Fruit fly (Drosophila melanogaster) ovary, adult (tissue): ENCODE data around the gene LanB1.

Source experiments
- CG17801 ChIP-seq: fragments of 200-800 bp; optimal IDR thresholded peaks from 2 replicates; lab custom pipeline; 2019; ENCODE audit warnings: missing biosample characterization, mild to moderate bottlenecking, missing genetic modification characterization, moderate library complexity; ENCODE audit not compliant: partially characterized antibody

LanB1 gene

DNA sequence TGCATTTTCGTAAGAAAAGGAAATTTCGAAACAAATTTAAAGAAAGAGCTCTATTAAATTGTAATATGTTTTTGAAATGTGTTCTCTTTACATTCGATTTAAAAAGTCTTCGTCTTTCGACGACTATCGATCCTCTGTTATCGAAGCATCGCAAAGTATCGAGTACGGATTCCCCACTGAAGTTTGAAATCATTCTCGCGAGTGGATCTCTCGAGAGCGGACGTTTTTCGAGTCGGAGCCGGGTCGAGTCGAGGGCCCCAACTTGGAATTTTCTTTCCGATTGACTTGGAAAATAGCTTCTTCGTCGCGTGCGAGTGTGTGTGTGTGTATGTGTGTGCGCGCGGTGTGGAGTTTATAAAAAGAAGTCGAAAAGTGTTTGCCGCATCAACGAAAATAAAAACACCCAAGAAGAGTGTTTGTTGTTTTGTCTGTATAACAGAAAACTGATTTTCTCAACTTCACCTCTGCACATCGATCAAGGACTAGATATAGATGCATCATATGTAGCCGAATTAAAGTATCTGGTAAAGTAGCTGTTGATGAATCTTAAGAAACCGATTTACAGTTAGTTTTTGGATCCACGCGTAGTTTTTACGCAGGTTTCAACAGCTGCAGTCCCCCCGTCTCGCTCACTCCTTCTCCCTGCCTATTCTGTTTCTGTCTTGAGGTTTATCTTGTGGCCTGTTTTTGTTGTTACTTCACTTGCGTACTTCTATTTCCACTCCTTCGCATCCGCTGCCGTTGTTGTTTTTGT, at the start of gene LanB1:
LanB1 (plus strand) TSS at position 190 of the 754 bp plus-strand sequence.
- no peak for TF ChIP-seq CG17801 (GFP tag; lab: Kevin White, UChicago)

- TF ChIP-seq CG17801 (GFP tag; lab: Kevin White, UChicago) = no peak
These were observed 43.9 kb upstream of the LanB1 start, which contains the start of gene CG7191 for dm6 chr2L:7767328-7767727. Gene CG7191 (plus strand): TSS chr2L:7767628.

DNA sequence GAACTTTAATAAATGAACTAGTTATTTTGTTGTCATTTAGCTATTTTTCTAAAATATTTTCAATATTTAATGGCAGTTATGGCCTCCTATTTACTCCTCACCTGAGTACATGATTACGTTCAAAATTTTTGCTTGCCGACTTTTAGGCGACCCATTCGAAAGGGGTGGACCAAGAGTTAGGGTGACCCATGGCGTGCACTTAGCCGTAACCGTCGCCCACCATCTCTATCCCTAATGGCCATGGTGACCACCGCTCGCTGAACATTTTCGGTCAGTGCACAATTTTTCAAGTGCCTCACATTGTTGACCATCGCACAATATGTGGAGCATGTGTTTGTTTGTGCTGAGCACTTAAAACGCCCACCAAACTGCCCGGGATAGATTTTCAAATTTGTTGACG, 39.3 kb upstream of the LanB1 start:
- no peak for TF ChIP-seq CG17801 (GFP tag; lab: Kevin White, UChicago)

- TF ChIP-seq CG17801 (GFP tag; lab: Kevin White, UChicago) = no peak
These were observed 36.0 kb upstream of the LanB1 start for dm6 chr2L:7775260-7775659.

DNA sequence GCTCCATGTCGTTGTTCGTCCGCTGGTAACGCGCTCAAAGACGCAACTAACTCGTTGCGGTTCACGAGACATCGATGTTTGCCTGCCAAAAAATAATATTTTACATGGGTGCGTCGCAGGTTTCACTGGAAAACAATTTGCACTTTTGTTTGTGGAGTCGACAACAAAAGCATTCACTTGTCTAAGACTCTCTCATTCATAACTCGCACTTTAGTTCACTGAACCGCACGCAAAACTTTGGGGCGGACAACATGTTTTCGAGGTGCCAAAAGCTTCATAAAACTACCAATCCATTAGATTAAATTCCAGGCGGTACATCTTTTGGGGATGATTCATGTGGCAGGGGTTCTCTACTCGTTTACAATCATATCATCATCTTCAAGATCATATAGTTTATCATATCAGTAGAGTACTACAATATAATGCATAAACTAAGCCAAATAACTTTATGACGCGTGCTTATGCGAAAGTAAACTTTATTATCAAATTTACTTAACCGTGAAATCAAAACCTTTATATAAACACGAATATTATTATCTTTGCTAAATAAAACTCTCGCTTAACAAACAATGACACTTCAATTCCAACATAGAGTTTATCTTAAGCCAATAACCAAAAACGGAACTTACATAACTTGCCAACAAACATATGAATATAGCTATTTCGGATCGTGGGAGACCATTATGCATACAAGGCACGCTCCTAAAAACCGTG, 33.1 kb upstream of the LanB1 start, which contains the start of gene CG7179:
CG7179 (minus strand) TSS at position 51 of the 714 bp plus-strand sequence.
- no peak for TF ChIP-seq CG17801 (GFP tag; lab: Kevin White, UChicago)

DNA sequence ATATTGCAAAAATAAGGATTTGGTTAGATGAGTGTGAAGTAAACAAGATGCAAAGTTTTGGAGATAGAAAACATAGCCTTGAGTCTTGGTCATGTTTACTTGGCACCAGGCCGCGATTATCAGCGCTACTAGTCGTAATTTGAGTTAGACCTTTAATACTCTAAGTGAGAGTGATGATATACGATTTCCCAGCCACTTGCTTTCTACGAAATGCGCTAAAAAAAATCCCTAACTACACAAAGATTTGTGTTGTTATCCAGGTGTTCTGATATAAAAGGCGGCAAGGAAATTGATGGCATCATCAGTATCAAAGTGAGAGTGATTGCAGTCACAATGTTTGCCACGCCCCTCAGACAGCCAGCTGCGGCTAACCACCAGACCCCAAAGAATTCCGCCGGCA, 31.5 kb upstream of the LanB1 start, which contains the start of gene Uro:
Uro (plus strand) TSS at position 301 of the 400 bp plus-strand sequence.
- TF ChIP-seq CG17801 (GFP tag; lab: Kevin White, UChicago) = no peak

DNA sequence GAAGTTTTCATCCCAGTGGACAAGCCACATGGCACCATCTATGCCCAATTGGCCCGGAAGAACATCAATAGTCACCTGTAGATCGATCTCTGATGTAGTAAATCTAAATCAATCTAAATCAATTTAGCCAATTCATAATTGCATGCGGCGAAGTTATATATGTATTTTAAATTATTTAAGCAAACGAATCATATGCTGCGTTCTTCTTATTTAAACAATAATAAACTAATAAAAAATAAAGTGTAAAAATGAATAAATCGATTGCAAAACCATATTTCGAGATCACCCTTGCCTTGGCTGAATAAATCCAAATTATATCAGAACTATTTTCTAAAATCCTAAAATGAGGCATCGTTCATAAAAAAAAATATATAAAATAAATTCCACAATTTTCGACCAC, 30.1 kb upstream of the LanB1 start, which contains the start of gene CG7164:
CG7164 (plus strand) TSS at position 301 of the 400 bp plus-strand sequence.
- TF ChIP-seq CG17801 (GFP tag; lab: Kevin White, UChicago) = no peak

dm6 chr2L:7782788-7783401, 28.3 kb upstream of the LanB1 start, which contains the start of gene Brd7-9:
Gene Brd7-9 (plus strand): TSS chr2L:7782865.
- peak; percentile 22 for TF ChIP-seq CG17801 (GFP tag; lab: Kevin White, UChicago)

dm6 chr2L:7788952-7789466, 22.2 kb upstream of the LanB1 start:
- no peak for TF ChIP-seq CG17801 (GFP tag; lab: Kevin White, UChicago)

- no peak for TF ChIP-seq CG17801 (GFP tag; lab: Kevin White, UChicago)
These were observed 21.2 kb upstream of the LanB1 start for dm6 chr2L:7790081-7790447.

DNA sequence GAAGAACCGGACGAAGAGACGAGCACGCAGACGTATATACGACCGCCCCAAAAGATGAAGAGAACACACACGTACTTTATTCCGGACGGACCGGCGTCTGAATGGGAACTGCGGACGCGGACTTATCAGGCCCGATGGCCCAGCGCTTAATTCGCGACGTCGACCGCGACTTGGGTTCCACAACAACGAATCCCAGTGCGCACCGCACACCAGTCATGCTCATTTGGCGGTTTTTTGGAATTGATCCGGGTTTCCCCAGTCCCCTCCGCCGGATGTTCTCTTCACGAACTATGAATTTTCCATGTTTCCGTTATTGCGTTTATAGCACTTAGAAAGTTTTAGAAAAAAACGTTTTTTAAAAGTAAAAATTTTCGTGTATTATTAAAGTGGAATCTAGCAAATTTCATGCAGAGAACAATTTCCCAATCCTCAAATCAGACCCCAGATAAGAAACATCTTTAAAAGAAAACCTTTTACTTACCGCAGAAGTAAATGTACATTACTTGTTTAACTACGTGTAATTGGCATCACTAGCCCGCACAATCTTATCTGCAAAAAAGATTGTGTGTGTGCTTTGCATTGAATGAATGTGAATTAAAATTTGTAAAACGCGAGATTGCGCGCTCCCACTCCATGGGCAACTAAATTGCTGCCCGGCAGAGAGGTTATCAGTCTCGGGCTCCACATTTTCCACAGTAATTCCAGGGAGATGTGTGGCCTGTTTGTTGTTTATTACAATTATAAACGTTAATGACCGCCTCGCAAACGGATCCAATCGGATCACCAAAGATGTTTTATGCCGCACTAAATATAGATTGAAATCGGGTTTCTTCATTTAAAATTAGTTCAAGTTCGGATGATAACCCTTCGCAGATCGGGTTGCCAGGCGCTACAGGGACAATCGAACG, 20.5 kb upstream of the LanB1 start, which contains the start of gene CG7149:
CG7149 (minus strand) TSS at position 110 of the 908 bp plus-strand sequence.
- peak; percentile 38 for TF ChIP-seq CG17801 (GFP tag; lab: Kevin White, UChicago)

DNA sequence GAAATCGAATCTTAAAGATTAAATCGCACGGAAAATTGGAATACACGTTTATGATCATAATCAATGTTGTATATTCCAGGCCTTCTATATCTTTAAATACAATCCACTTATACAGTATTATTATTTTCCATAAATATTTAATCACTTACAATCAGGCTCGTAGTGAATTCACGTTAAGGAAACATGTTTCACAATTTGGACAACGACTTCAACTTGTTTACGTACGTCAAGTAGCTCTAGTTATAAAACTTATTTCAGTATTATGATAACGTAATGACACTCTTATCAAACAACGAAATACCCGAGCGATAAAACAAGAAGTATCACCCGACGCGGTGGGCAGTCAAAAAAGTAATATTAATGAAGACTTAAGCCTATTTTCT, 19.9 kb upstream of the LanB1 start:
- no peak for TF ChIP-seq CG17801 (GFP tag; lab: Kevin White, UChicago)

DNA sequence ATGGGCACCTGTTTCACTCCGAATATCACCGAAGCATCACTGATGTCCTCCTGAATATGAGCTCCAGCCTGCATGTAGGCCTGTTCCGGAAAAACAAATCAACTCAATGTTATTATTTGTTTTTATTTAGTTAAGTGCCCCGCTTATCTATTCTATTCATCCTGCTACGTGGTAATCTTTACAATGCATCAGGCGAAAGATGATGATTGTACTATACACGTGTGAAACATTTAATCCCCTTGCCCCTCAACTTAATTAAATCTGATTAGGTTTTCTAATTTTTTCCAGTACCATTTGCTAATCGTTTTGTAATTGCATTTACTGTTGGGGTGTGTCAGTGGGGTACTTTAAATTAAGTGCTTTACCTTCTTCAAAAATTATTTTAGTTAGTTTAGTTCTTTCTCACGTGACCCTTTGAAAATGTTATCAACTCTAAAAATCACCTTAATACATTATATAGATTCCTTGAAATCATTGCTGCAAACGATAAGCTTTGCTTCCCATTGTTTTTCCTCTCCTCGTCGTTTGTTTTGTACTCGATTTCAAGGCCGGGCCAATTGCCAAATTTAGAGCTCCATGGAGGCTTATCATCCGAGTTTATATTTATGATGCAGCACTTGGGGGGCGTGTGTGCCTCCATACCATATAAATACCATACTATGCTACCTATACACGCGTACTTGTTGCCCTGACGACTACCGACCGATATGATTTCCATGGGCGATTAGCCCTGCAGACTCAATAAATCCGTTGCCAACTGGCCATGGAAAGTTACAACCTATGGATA, 16.4 kb upstream of the LanB1 start:
- TF ChIP-seq CG17801 (GFP tag; lab: Kevin White, UChicago) = peak; percentile 1
